Worm (Caenorhabditis elegans): ENCODE results near the gene C05D12.4.
A peak's percentile ranks its signal among the peaks of the same experiment; 100 is the strongest.

Gene C05D12.4

DNA sequence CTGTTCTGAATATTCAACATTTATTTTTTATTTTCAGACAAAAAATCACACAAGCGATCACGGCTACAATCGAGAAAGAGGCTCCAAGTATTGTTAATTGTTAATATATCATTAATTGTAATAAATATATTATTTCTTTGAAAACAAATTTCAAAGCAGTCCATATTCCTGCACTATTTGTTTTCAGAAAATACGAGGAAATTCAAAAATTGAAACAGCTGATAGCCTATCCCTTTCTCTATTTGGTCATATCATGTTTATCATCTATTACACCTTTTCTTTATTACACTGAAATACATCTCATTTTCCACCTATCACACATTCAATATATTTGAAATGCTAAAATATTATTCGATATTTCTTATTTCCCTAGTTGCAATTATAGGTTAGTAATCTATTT, 13.3 kb downstream of the C05D12.4 start, which contains the start of gene W02B12.13:
W02B12.13 (plus strand) TSS at position 301 of the 400 bp plus-strand sequence.
- TF ChIP-seq egl-5 (tag; optimal IDR thresholded peaks at IDR 0.05) (no peak), egl-27 (tag; optimal IDR thresholded peaks at IDR 0.05) (no peak), elt-2 (tag; optimal IDR thresholded peaks at IDR 0.05) (no peak), jun-1 (tag; optimal IDR thresholded peaks at IDR 0.05) (no peak), elt-3 (tag; optimal IDR thresholded peaks at IDR 0.05) (no peak), eor-1 (tag; optimal IDR thresholded peaks at IDR 0.05) (no peak), nhr-12 (tag; optimal IDR thresholded peaks at IDR 0.05) (no peak), nhr-237 (tag; optimal IDR thresholded peaks at IDR 0.05) (no peak), unc-62 (GFP tag; optimal IDR thresholded peaks at IDR 0.05) (no peak), unc-39 (tag; optimal IDR thresholded peaks at IDR 0.05) (no peak), nhr-28 (tag; optimal IDR thresholded peaks at IDR 0.05) (no peak), nhr-25 (tag; optimal IDR thresholded peaks at IDR 0.05) (no peak), daf-12 (tag; optimal IDR thresholded peaks at IDR 0.05) (no peak)

DNA sequence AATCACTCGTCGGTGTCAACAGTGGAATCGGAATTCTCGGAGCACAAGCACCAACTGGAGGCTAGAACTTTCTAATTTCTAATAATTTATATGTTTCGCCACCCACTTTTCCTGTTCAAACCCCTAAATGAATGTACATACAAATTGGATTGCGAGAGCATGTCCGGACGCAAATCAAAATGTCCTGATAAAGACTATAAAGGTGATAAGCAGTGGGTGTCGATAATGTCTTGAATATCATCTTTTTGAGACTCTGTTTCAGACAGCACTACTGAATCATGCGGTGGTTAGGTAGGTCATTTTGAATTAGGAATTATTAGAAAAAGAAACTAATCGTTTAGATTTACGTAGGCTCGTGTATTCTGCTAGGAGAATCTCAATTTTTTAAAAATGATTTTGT, 17.1 kb downstream of the C05D12.4 start, which contains the start of gene W02B12.1:
W02B12.1 (plus strand) TSS at position 269 of the 400 bp plus-strand sequence.
- no peak for TF ChIP-seq ceh-28 (tag; optimal IDR thresholded peaks at IDR 0.05)
- peak; percentile 72 for TF ChIP-seq pqm-1 (tag; optimal IDR thresholded peaks at IDR 0.05)
- no peak for TF ChIP-seq nhr-12 (tag; optimal IDR thresholded peaks at IDR 0.05)
- peak; percentile 77 for TF ChIP-seq elt-2 (tag; optimal IDR thresholded peaks at IDR 0.05)
- TF ChIP-seq aly-2 (tag; optimal IDR thresholded peaks at IDR 0.05): no peak

DNA sequence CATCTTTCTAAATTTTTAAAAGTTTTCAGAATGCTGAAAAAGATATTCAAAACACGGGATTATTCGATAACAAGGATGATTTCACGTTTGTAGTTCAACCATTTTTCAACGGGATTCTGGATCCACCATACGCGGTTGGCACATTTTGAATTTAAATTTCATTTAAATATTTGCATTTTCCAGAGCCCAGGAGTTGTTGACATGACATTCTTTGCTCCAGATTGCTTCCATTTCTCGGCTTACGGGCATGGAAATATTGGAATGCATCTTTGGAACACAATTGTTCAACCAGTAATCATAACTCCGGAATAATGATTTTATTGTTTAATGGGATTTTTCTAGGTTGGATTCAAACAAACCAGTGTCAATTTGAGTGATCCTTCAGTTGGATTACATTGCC, 19.2 kb downstream of the C05D12.4 start:
- TF ChIP-seq sea-2 (GFP tag; optimal IDR thresholded peaks at IDR 0.05): no peak
- TF ChIP-seq fos-1 (tag; optimal IDR thresholded peaks at IDR 0.05): no peak
- TF ChIP-seq pha-4 (tag; optimal IDR thresholded peaks at IDR 0.05): no peak
- no peak for TF ChIP-seq snpc-4 (tag; optimal IDR thresholded peaks at IDR 0.05)
- no peak for TF ChIP-seq fkh-2 (tag; optimal IDR thresholded peaks at IDR 0.05)
- no peak for TF ChIP-seq egl-5 (tag; optimal IDR thresholded peaks at IDR 0.05)
- no peak for TF ChIP-seq mml-1 (tag; optimal IDR thresholded peaks at IDR 0.05)
- TF ChIP-seq unc-39 (tag; optimal IDR thresholded peaks at IDR 0.05): no peak
- no peak for TF ChIP-seq ama-1 (optimal IDR thresholded peaks at IDR 0.05)
- TF ChIP-seq hmg-11 (tag; optimal IDR thresholded peaks at IDR 0.05): no peak
- TF ChIP-seq ZK546.5 (tag; optimal IDR thresholded peaks at IDR 0.05): no peak
- TF ChIP-seq ceh-82 (tag; optimal IDR thresholded peaks at IDR 0.05): no peak
- TF ChIP-seq nhr-25 (tag; optimal IDR thresholded peaks at IDR 0.05): no peak

DNA sequence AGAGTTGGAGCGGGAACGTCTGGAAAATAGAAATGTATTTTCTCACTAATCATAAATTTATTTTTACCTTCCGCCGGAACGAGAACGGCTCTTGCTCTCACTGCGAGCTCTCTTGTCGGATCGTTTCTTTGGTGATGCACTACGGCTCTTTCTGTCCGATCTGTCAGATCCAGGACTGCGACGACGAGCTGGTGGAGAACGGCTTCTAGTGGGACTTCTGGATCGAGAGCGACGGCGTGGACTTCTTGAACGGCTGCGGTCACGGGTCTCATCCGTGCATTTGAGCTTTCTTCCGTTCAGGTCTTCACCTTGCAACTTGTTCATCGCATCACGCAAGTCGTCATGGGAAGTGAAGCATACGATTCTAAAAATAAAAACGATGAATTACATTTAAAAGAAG, 20.1 kb downstream of the C05D12.4 start:
- TF ChIP-seq ama-1 (optimal IDR thresholded peaks at IDR 0.05) (no peak), aly-2 (tag; optimal IDR thresholded peaks at IDR 0.05) (no peak), fkh-10 (GFP tag; optimal IDR thresholded peaks at IDR 0.05) (no peak), ceh-9 (tag; optimal IDR thresholded peaks at IDR 0.05) (no peak), nhr-12 (tag; optimal IDR thresholded peaks at IDR 0.05) (no peak), tbx-2 (tag; optimal IDR thresholded peaks at IDR 0.05) (no peak), R02D3.7 (tag; optimal IDR thresholded peaks at IDR 0.05) (no peak), jun-1 (tag; optimal IDR thresholded peaks at IDR 0.05) (no peak), ZK546.5 (tag; optimal IDR thresholded peaks at IDR 0.05) (no peak), egl-5 (tag; optimal IDR thresholded peaks at IDR 0.05) (no peak), nhr-25 (tag; optimal IDR thresholded peaks at IDR 0.05) (no peak), nhr-67 (tag; optimal IDR thresholded peaks at IDR 0.05) (no peak), fos-1 (tag; optimal IDR thresholded peaks at IDR 0.05) (no peak), lsy-12 (tag; optimal IDR thresholded peaks at IDR 0.05) (no peak), unc-39 (tag; optimal IDR thresholded peaks at IDR 0.05) (no peak), ztf-11 (tag; optimal IDR thresholded peaks at IDR 0.05) (no peak)

DNA sequence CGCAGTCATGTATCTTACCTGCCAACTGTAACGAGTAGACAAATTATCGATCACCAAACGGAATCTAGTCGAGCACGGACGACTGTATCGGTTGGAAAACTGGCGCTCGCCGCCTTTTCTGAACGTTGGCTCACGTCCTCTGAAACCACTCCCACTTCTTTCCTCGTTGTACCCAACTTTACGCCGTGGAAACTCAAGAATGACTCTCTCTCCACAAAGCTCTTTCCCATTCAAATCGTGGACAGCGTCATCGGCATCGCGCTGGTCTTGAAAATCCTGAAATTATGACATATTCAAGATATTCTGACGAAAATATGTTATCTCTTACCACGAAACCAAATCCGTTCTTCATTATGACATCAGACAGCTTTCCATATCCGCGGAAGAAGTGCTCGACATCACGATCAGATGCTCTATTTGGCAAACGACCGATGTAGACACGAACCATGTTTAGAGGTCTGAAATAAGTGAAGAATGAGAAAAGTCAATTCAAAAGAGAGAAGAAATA, 20.9 kb downstream of the C05D12.4 start, which contains the start of gene rsp-2:
rsp-2 (minus strand) TSS at position 458 of the 508 bp plus-strand sequence.
- TF ChIP-seq elt-3 (tag; optimal IDR thresholded peaks at IDR 0.05): no peak
- no peak for TF ChIP-seq lsy-12 (tag; optimal IDR thresholded peaks at IDR 0.05)
- no peak for TF ChIP-seq ceh-9 (tag; optimal IDR thresholded peaks at IDR 0.05)
- no peak for TF ChIP-seq ZK546.5 (tag; optimal IDR thresholded peaks at IDR 0.05)
- no peak for TF ChIP-seq ceh-28 (tag; optimal IDR thresholded peaks at IDR 0.05)
- TF ChIP-seq ztf-4 (tag; optimal IDR thresholded peaks at IDR 0.05): no peak
- TF ChIP-seq nhr-28 (tag; optimal IDR thresholded peaks at IDR 0.05): no peak
- TF ChIP-seq aly-2 (tag; optimal IDR thresholded peaks at IDR 0.05): no peak
- TF ChIP-seq snpc-4 (tag; optimal IDR thresholded peaks at IDR 0.05): no peak
- TF ChIP-seq fkh-10 (GFP tag; optimal IDR thresholded peaks at IDR 0.05): no peak
- no peak for TF ChIP-seq egl-27 (tag; optimal IDR thresholded peaks at IDR 0.05)
- no peak for TF ChIP-seq elt-1 (tag; optimal IDR thresholded peaks at IDR 0.05)
- TF ChIP-seq lin-15B (tag; optimal IDR thresholded peaks at IDR 0.05): no peak
- no peak for TF ChIP-seq nhr-76 (tag; optimal IDR thresholded peaks at IDR 0.05)
- no peak for TF ChIP-seq nhr-237 (tag; optimal IDR thresholded peaks at IDR 0.05)
- no peak for TF ChIP-seq nhr-67 (tag; optimal IDR thresholded peaks at IDR 0.05)
- no peak for TF ChIP-seq unc-62 (GFP tag; optimal IDR thresholded peaks at IDR 0.05)
- no peak for TF ChIP-seq mml-1 (tag; optimal IDR thresholded peaks at IDR 0.05)
- TF ChIP-seq nhr-11 (tag; optimal IDR thresholded peaks at IDR 0.05): no peak
